Fruit fly (Drosophila melanogaster): ENCODE measurements around the gene Ggamma30A.

The Ggamma30A gene

DNA sequence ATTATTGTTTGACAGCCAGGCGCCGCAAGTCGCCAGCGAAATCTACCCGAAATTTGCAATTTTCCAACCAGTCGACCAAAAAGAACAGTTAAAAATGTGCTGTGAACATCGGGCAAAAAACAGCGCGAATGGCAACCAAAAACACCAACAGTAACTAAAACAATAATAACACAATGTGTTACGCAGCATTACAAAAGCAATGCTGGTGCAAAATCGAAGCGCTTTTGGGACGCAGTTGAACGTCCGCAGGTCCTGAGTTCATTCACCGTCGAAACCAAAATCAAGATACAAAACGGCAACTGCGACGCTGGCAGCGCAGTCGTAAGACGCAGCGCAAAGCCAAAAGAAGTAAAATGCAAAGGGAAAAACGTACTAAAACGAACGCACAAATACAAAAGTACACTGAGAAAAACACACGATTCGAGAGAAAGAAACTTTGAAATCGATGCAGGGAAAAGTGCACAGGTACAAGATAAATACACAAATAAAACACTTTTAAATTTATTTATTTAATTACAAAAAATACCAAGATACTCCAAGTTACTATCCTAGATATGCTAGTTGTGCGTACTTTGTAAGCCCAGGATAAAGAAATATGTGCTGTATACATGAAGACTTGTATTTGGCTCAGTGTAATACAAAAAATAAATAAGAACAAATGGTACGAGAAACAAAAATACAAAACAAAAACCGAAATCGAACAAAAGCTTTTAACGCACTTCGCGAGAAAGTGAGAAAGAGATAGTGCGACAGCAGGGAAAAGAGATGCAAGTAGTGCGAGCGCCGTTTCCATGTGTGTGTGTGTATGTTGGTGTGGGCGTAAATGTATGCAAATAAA lies 45.3 kb upstream of the Ggamma30A start (continued):
- TF ChIP-seq onecut (GFP tag; IDR thresholded peaks at IDR 0.05) (no peak), row (GFP tag; IDR thresholded peaks at IDR 0.05) (peak; percentile 70), tx (GFP tag; optimal IDR thresholded peaks at IDR 0.05) (no peak), ac (GFP tag; optimal IDR thresholded peaks at IDR 0.05) (no peak), CG17186 (GFP tag; optimal IDR thresholded peaks at IDR 0.05) (no peak), Mrtf (GFP tag; IDR thresholded peaks at IDR 0.05) (no peak; the same call in 2 of the 3 replicates), CG18599 (GFP tag; optimal IDR thresholded peaks at IDR 0.05) (peak; percentile 71), Ada2b (GFP tag; IDR thresholded peaks at IDR 0.05) (peak; percentile 28; the same call in 1 of the 2 replicates), Six4 (GFP tag; optimal IDR thresholded peaks at IDR 0.05) (peak; percentile 2), h (optimal IDR thresholded peaks at IDR 0.05) (no peak), B-H2 (GFP tag; optimal IDR thresholded peaks at IDR 0.05) (no peak), Awh (GFP tag; IDR thresholded peaks at IDR 0.05) (no peak), wor (GFP tag; IDR thresholded peaks at IDR 0.05) (peak; percentile 33; the same call in 1 of the 2 replicates), Hey (tag; optimal IDR thresholded peaks at IDR 0.05) (no peak), Bteb2 (GFP tag; optimal IDR thresholded peaks at IDR 0.05) (peak; percentile 42), CG1233 (GFP tag; optimal IDR thresholded peaks at IDR 0.05) (peak; percentile 49), zfh1 (GFP tag; IDR thresholded peaks at IDR 0.05) (peak; percentile 50; the same call in 1 of the 3 replicates), CG1792 (GFP tag; optimal IDR thresholded peaks at IDR 0.05) (no peak), Optix (GFP tag; IDR thresholded peaks at IDR 0.05) (no peak), CG15269 (tag; optimal IDR thresholded peaks at IDR 0.05) (peak; percentile 77), zen2 (GFP tag; IDR thresholded peaks at IDR 0.05; ENCODE audit: partially characterized antibody) (no peak), Elba2 (GFP tag; optimal IDR thresholded peaks at IDR 0.05) (no peak), klu (GFP tag; IDR thresholded peaks at IDR 0.05) (no peak; the same call in 1 of the 2 replicates), danr (GFP tag; IDR thresholded peaks at IDR 0.05) (no peak), Hr39 (optimal IDR thresholded peaks at IDR 0.05) (no peak), twi (tag; optimal IDR thresholded peaks at IDR 0.05) (no peak), sens (GFP tag) (peak; percentile 67), CG12942 (GFP tag; optimal IDR thresholded peaks at IDR 0.05) (peak; percentile 29), CG16863 (GFP tag; optimal IDR thresholded peaks at IDR 0.05) (no peak), CG10366 (GFP tag; IDR thresholded peaks at IDR 0.05) (no peak), stwl (tag; optimal IDR thresholded peaks at IDR 0.05) (no peak), CG11723 (GFP tag; optimal IDR thresholded peaks at IDR 0.05) (peak; percentile 25), CG3847 (GFP tag; IDR thresholded peaks at IDR 0.05) (no peak), ranshi (GFP tag; IDR thresholded peaks at IDR 0.05) (no peak), zen (tag; optimal IDR thresholded peaks at IDR 0.05) (no peak), pho (GFP tag; optimal IDR thresholded peaks at IDR 0.05) (peak; percentile 9), CG9932 (GFP tag; IDR thresholded peaks at IDR 0.05) (peak; percentile 30; the same call in 1 of the 2 replicates), CG14014 (GFP tag; IDR thresholded peaks at IDR 0.05) (peak; percentile 68), lmd (GFP tag; IDR thresholded peaks at IDR 0.05) (peak; percentile 73), CG7271 (tag; optimal IDR thresholded peaks at IDR 0.05) (no peak), Camta (GFP tag; optimal IDR thresholded peaks at IDR 0.05) (no peak), CG13424 (tag; optimal IDR thresholded peaks at IDR 0.05) (peak; percentile 79), knrl (GFP tag; IDR thresholded peaks at IDR 0.05; ENCODE audit: partially characterized antibody) (no peak), wdn (GFP tag; IDR thresholded peaks at IDR 0.05) (no peak), Atf6 (GFP tag; IDR thresholded peaks at IDR 0.05) (peak; percentile 72; the same call in 1 of the 2 replicates), her (GFP tag; optimal IDR thresholded peaks at IDR 0.05) (no peak), corto (GFP tag; optimal IDR thresholded peaks at IDR 0.05) (peak; percentile 88), D19A (tag; optimal IDR thresholded peaks at IDR 0.05) (peak; percentile 43), pb (GFP tag; optimal IDR thresholded peaks at IDR 0.05) (no peak), dimm (GFP tag; IDR thresholded peaks at IDR 0.05) (no peak), CG12659 (GFP tag; optimal IDR thresholded peaks at IDR 0.05) (peak; percentile 53)
